Worm (Caenorhabditis elegans) whole organism, L1 larva: ENCODE data around the gene F10E9.12.

Experiments used
- C16A3.4 ChIP-seq: fragments of 150-350 bp; optimal IDR thresholded peaks from 2 replicates; lab custom pipeline; 2014; ENCODE audit warnings: missing biosample characterization, missing genetic modification characterization
- F16B12.6 ChIP-seq: fragments of 150-350 bp; optimal IDR thresholded peaks from 2 replicates; lab custom pipeline; 2014; ENCODE audit warnings: missing biosample characterization, missing genetic modification characterization
- ama-1 ChIP-seq: fragments of 150-350 bp; optimal IDR thresholded peaks from 2 replicates; lab custom pipeline; 2014
- ceh-8 ChIP-seq: fragments of 200-800 bp; sonication (Bioruptor generic); optimal IDR thresholded peaks from 2 replicates; lab custom pipeline; 2018; ENCODE audit warnings: mild to moderate bottlenecking, missing genetic modification characterization, moderate library complexity, missing compliant biosample characterization
- ceh-82 ChIP-seq, 3 experiments: fragments of 150-350 bp in 1 of 3; sonication (generic microtip) in 2 of 3; optimal IDR thresholded peaks; 2 replicates each; lab custom pipeline; 2014 to 2017; ENCODE audit warnings: missing biosample characterization in 3 of 3, missing genetic modification characterization in 3 of 3
- ceh-88 ChIP-seq: fragments of 200-800 bp; sonication (Bioruptor generic); IDR thresholded peaks from 2 replicates; pipeline ENCODE4 v1.3.6; 2022; ENCODE audit warnings: missing genetic modification characterization, missing compliant biosample characterization
- ces-1 ChIP-seq: fragments of 150-350 bp; optimal IDR thresholded peaks from 2 replicates; lab custom pipeline; 2014; ENCODE audit warnings: missing biosample characterization, missing genetic modification reagents, missing genetic modification characterization
- dpl-1 ChIP-seq, 3 experiments: fragments of 150-350 bp in 2 of 3; sonication (generic microtip) in 1 of 3; optimal IDR thresholded peaks; 2 replicates each; lab custom pipeline; 2014 to 2017; ENCODE audit warnings: missing biosample characterization in 3 of 3, missing genetic modification characterization in 3 of 3, missing genetic modification reagents in 3 of 3
- dsc-1 ChIP-seq: sonication (generic microtip); optimal IDR thresholded peaks from 2 replicates; lab custom pipeline; 2016; ENCODE audit warnings: mild to moderate bottlenecking, missing genetic modification characterization, missing compliant biosample characterization
- efl-1 ChIP-seq, 4 experiments: fragments of 150-350 bp; optimal IDR thresholded peaks in 3 of 4; peaks in 1 of 4; 1 replicate in 1 of 4; 2 replicates in 3 of 4; lab custom pipeline; 2014; ENCODE audit warnings: missing biosample characterization in 2 of 4, missing genetic modification characterization in 2 of 4, missing genetic modification reagents in 2 of 4
- egl-13 ChIP-seq: sonication (generic microtip); optimal IDR thresholded peaks from 2 replicates; lab custom pipeline; 2016; ENCODE audit warnings: missing genotype, missing genetic modification reagents, missing genetic modification characterization, missing compliant biosample characterization
- elt-2 ChIP-seq: sonication (generic microtip); optimal IDR thresholded peaks from 2 replicates; lab custom pipeline; 2016; ENCODE audit warnings: missing genetic modification characterization, mild to moderate bottlenecking, inconsistent platforms, missing compliant biosample characterization, missing genetic modification reagents
- elt-3 ChIP-seq, 6 experiments: fragments of 150-350 bp in 1 of 6; sonication (generic microtip); optimal IDR thresholded peaks; 2 replicates each; lab custom pipeline; 2017 to 2018; ENCODE audit warnings: missing biosample characterization in 6 of 6, missing genetic modification characterization in 6 of 6, inconsistent platforms in 1 of 6
- fkh-4 ChIP-seq: sonication (generic microtip); optimal IDR thresholded peaks from 2 replicates; lab custom pipeline; 2016; ENCODE audit warnings: missing compliant biosample characterization, missing genetic modification characterization, borderline replicate concordance
- hlh-17 ChIP-seq: fragments of 200-800 bp; sonication (Bioruptor generic); optimal IDR thresholded peaks from 2 replicates; lab custom pipeline; 2018; ENCODE audit warnings: missing genetic modification characterization, mild to moderate bottlenecking, missing compliant biosample characterization, moderate library complexity, borderline replicate concordance
- hlh-4 ChIP-seq: sonication (generic microtip); optimal IDR thresholded peaks from 2 replicates; lab custom pipeline; 2016; ENCODE audit warnings: mild to moderate bottlenecking, missing genetic modification characterization, missing compliant biosample characterization
- hpl-2 ChIP-seq: fragments of 150-350 bp; optimal IDR thresholded peaks from 2 replicates; lab custom pipeline; 2014; ENCODE audit warnings: missing biosample characterization, missing genetic modification reagents, missing genetic modification characterization
- lin-13 ChIP-seq: fragments of 150-350 bp; optimal IDR thresholded peaks from 2 replicates; lab custom pipeline; 2014; ENCODE audit warnings: missing biosample characterization, missing genetic modification reagents, missing genetic modification characterization
- lin-14 ChIP-seq: fragments of 200-800 bp; sonication (Bioruptor generic); optimal IDR thresholded peaks from 2 replicates; lab custom pipeline; 2018; ENCODE audit warnings: mild to moderate bottlenecking, missing genetic modification characterization, moderate library complexity, missing compliant biosample characterization
- lin-15B ChIP-seq: fragments of 150-350 bp; sonication (generic microtip); optimal IDR thresholded peaks from 3 replicates; lab custom pipeline; 2014; ENCODE audit warnings: missing biosample characterization, missing genetic modification characterization
- lin-35 ChIP-seq, 2 experiments: fragments of 150-350 bp; optimal IDR thresholded peaks; 2 replicates each; lab custom pipeline; 2014; ENCODE audit warnings: missing biosample characterization in 2 of 2, missing genetic modification characterization in 2 of 2, missing genetic modification reagents in 2 of 2
- lsy-2 ChIP-seq, 2 experiments: fragments of 150-350 bp; optimal IDR thresholded peaks; 2 replicates each; lab custom pipeline; 2014; ENCODE audit warnings: missing biosample characterization in 2 of 2, missing genetic modification characterization in 2 of 2
- mdl-1 ChIP-seq, 2 experiments: fragments of 150-350 bp; optimal IDR thresholded peaks; 2 replicates each; lab custom pipeline; 2014 to 2017; ENCODE audit warnings: missing biosample characterization in 2 of 2, missing genetic modification characterization in 2 of 2, inconsistent platforms in 1 of 2
- mef-2 ChIP-seq: fragments of 150-350 bp; optimal IDR thresholded peaks from 2 replicates; lab custom pipeline; 2014; ENCODE audit warnings: missing biosample characterization, missing genetic modification characterization
- nhr-20 ChIP-seq: sonication (generic microtip); optimal IDR thresholded peaks from 2 replicates; lab custom pipeline; 2016; ENCODE audit warnings: mild to moderate bottlenecking, missing genetic modification characterization, missing compliant biosample characterization
- nhr-237 ChIP-seq: fragments of 150-350 bp; optimal IDR thresholded peaks from 2 replicates; lab custom pipeline; 2014; ENCODE audit warnings: missing biosample characterization, missing genetic modification characterization
- nhr-71 ChIP-seq: sonication (generic microtip); optimal IDR thresholded peaks from 2 replicates; lab custom pipeline; 2016; ENCODE audit warnings: mild to moderate bottlenecking, missing genetic modification characterization, moderate library complexity, missing compliant biosample characterization
- nhr-77 ChIP-seq: fragments of 150-350 bp; optimal IDR thresholded peaks from 2 replicates; lab custom pipeline; 2014; ENCODE audit warnings: missing biosample characterization, missing genetic modification characterization
- nhr-84 ChIP-seq: sonication (generic microtip); optimal IDR thresholded peaks from 2 replicates; lab custom pipeline; 2017; ENCODE audit warnings: missing biosample characterization, missing genetic modification characterization
- nhr-85 ChIP-seq: sonication (generic microtip); peaks from one replicate; lab custom pipeline; 2016; ENCODE audit warnings: missing genetic modification characterization, inconsistent platforms, missing compliant biosample characterization
- nhr-90 ChIP-seq: sonication (generic microtip); optimal IDR thresholded peaks from 2 replicates; lab custom pipeline; 2016; ENCODE audit warnings: mild to moderate bottlenecking, missing genetic modification characterization, missing compliant biosample characterization; ENCODE audit not compliant: poor library complexity
- pax-3 ChIP-seq: fragments of 200-800 bp; sonication (Bioruptor generic); optimal IDR thresholded peaks from 2 replicates; lab custom pipeline; 2018; ENCODE audit warnings: mild to moderate bottlenecking, missing genetic modification characterization, moderate library complexity, missing compliant biosample characterization
- skn-1 ChIP-seq: fragments of 150-350 bp; optimal IDR thresholded peaks from 2 replicates; lab custom pipeline; 2014; ENCODE audit warnings: missing biosample characterization, missing genetic modification characterization
- snpc-4 ChIP-seq: fragments of 150-350 bp; optimal IDR thresholded peaks from 2 replicates; lab custom pipeline; 2014; ENCODE audit warnings: missing biosample characterization, missing genetic modification characterization
- sptf-1 ChIP-seq: fragments of 150-350 bp; optimal IDR thresholded peaks from 2 replicates; lab custom pipeline; 2014; ENCODE audit warnings: missing biosample characterization, missing genetic modification characterization
- tbx-2 ChIP-seq: sonication (generic microtip); optimal IDR thresholded peaks from 2 replicates; lab custom pipeline; 2016; ENCODE audit warnings: missing genetic modification characterization, missing compliant biosample characterization
- tlp-1 ChIP-seq: fragments of 150-350 bp; optimal IDR thresholded peaks from 2 replicates; lab custom pipeline; 2014; ENCODE audit warnings: missing biosample characterization, missing genetic modification characterization
- unc-130 ChIP-seq: fragments of 150-350 bp; optimal IDR thresholded peaks from 2 replicates; lab custom pipeline; 2017; ENCODE audit warnings: missing biosample characterization, missing genetic modification characterization, inconsistent platforms
- unc-62 ChIP-seq: fragments of 150-350 bp; optimal IDR thresholded peaks from 2 replicates; lab custom pipeline; 2014; ENCODE audit warnings: missing biosample characterization, missing genetic modification reagents, missing genetic modification characterization
- unc-86 ChIP-seq: sonication (generic microtip); optimal IDR thresholded peaks from 2 replicates; lab custom pipeline; 2016; ENCODE audit warnings: missing genetic modification characterization, missing compliant biosample characterization
- unc-98 ChIP-seq: fragments of 200-800 bp; sonication (Bioruptor generic); IDR thresholded peaks from 2 replicates; pipeline ENCODE4 v1.3.6; 2022; ENCODE audit warnings: missing genetic modification characterization, missing compliant biosample characterization
- zip-4 ChIP-seq: fragments of 200-800 bp; sonication (Bioruptor generic); optimal IDR thresholded peaks from 2 replicates; lab custom pipeline; 2018; ENCODE audit warnings: mild to moderate bottlenecking, missing genetic modification characterization, moderate library complexity, missing compliant biosample characterization
- ztf-11 ChIP-seq, 2 experiments: sonication (generic microtip); optimal IDR thresholded peaks; 2 replicates each; lab custom pipeline; 2016 to 2017; ENCODE audit warnings: missing genetic modification characterization in 2 of 2, missing biosample characterization in 1 of 2, missing compliant biosample characterization in 1 of 2
- ztf-4 ChIP-seq: fragments of 150-350 bp; optimal IDR thresholded peaks from 2 replicates; lab custom pipeline; 2014; ENCODE audit warnings: missing biosample characterization, missing genetic modification characterization

The F10E9.12 gene

DNA sequence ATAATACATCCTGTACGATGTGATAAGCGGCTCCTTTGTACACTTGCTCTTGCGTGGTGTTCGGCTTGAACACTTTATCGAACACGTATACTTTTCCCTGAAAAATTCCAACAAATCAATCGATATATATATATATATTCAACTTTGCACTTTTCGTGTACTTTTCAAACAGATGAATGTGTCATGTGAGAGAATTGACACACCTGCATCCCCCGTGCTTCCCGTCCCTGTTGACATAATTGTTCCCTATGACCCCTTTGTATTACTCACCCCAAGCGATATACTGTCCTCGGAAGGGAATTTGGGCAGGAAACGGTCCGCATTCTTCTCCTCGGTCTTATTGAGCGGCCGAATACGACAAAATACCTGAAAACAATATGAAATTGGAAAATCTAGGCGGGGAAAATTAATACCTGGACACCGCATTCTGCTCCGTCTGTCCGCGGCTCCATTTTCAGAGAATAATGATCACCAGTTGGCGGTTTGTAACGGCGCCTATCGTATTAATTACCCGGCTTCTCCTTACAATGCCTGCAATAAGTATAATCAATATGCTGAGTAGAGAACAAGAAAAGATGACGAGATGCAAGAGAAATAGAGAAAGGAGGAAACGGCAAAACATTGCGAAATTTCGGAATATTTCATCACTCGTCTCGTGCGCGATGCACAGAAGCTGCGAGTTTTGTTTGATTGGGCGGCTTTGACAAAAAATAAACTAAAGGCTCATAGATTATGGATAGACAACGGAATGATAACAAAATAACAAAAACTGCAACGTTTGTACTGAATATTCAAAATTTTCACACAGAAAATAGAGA, 30.5 kb downstream of the F10E9.12 start, which contains the start of gene unc-116 (continued):
- TF ChIP-seq hpl-2 (GFP tag; lab: Kevin White, UChicago) (peak; percentile 49), nhr-77 (no peak), ceh-82 (tag; optimal IDR thresholded peaks at IDR 0.05; lab: Kevin White, UChicago) (peak; percentile 50 to 72 (median 58)), nhr-85 (tag; lab: Kevin White, UChicago) (peak; percentile 74), nhr-237 (tag; lab: Kevin White, UChicago) (peak; percentile 11), skn-1 (tag; lab: Kevin White, UChicago) (peak; percentile 94), lsy-2 (tag; optimal IDR thresholded peaks at IDR 0.05; lab: Kevin White, UChicago) (peak; percentile 60 to 70), tbx-2 (tag; lab: Kevin White, UChicago) (no peak), snpc-4 (tag; lab: Kevin White, UChicago) (peak; percentile 9), mdl-1 (tag; optimal IDR thresholded peaks at IDR 0.05; lab: Kevin White, UChicago) (peak in 1 of 2 experiments; percentile 74)
- TF ChIP-seq, all 84 proteins: peak for 33

DNA sequence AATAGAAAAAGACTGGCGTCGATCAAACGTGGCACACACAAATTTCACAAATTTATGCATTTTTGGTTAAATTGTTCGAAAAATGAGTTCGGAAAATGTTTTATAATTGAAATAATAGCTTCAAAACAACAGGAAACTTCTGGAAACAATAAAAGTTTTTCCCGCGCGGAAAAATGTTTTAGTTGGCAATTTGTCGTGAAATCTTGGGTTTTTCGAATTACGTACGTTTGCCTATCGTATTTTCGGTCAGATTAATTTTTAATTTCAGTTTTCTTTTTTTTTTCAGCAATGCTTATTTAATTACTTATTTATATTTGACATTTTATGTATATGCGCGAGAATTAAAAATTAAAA, 31.1 kb downstream of the F10E9.12 start:
- TF ChIP-seq sptf-1 (no peak), nhr-90 (tag; lab: Kevin White, UChicago) (no peak), lin-14 (GFP tag; lab: Kevin White, UChicago) (no peak), ceh-88 (no peak), hpl-2 (GFP tag; lab: Kevin White, UChicago) (no peak), ztf-11 (tag; optimal IDR thresholded peaks at IDR 0.05; lab: Kevin White, UChicago) (no peak), elt-2 (no peak), zip-4 (GFP tag; lab: Kevin White, UChicago) (no peak), fkh-4 (tag; lab: Kevin White, UChicago) (no peak), lin-13 (no peak)

DNA sequence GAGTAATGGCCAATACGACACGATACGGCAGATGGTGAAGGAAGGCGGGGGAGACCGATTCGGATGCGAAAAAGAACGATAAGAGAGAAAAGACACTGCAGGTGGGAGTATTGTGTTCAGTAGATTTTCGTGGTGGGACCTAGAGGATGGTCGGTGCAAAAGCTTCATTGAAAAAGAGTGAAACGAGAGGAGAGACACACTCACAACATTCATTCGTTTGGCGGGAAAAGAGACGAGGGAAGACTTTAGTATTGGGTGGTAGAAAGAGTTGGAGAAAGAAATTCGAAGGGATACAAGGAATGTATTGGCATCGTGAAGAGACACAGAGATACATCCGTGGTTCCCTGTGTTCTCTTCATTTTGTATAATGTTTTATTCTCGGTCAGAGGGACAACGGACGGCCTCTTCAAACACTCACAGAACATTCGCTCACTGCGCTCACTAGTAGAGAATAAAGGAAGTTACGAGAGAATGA, 32.1 kb downstream of the F10E9.12 start:
- TF ChIP-seq zip-4 (GFP tag; lab: Kevin White, UChicago) (peak; percentile 10), nhr-77 (peak; percentile 75), hpl-2 (GFP tag; lab: Kevin White, UChicago) (no peak), hlh-17 (GFP tag; lab: Kevin White, UChicago) (no peak), lin-35 (GFP tag; optimal IDR thresholded peaks at IDR 0.05; lab: Kevin White, UChicago) (peak; percentile 61 to 80), ces-1 (GFP tag; lab: Kevin White, UChicago) (no peak), lsy-2 (tag; optimal IDR thresholded peaks at IDR 0.05; lab: Kevin White, UChicago) (peak; percentile 74 to 93), nhr-85 (tag; lab: Kevin White, UChicago) (peak; percentile 84), ceh-8 (GFP tag; lab: Kevin White, UChicago) (peak; percentile 10), pax-3 (tag; lab: Kevin White, UChicago) (no peak), lin-15B (peak; percentile 46), tlp-1 (tag; lab: Kevin White, UChicago) (no peak), egl-13 (no peak), mdl-1 (tag; optimal IDR thresholded peaks at IDR 0.05; lab: Kevin White, UChicago) (peak in 1 of 2 experiments; percentile 51), unc-86 (peak; percentile 69), elt-3 (tag; optimal IDR thresholded peaks at IDR 0.05; lab: Kevin White, UChicago) (peak in 2 of 6 experiments; percentile 5 to 24), nhr-84 (tag; lab: Kevin White, UChicago) (no peak), nhr-71 (tag; lab: Kevin White, UChicago) (peak; percentile 87), nhr-237 (tag; lab: Kevin White, UChicago) (no peak), mef-2 (tag; lab: Kevin White, UChicago) (peak; percentile 29), unc-62 (GFP tag; lab: Kevin White, UChicago) (no peak), C16A3.4 (peak; percentile 69), nhr-20 (tag; lab: Kevin White, UChicago) (peak; percentile 88), lin-13 (peak; percentile 56), efl-1 (optimal IDR thresholded peaks at IDR 0.05; lab: Kevin White, UChicago) (peak; percentile 72 to 85), efl-1 (GFP tag; optimal IDR thresholded peaks at IDR 0.05 in 1 of 2; lab: Kevin White, UChicago) (peak; percentile 53 to 54), dsc-1 (peak; percentile 58), unc-130 (tag; lab: Kevin White, UChicago) (peak; percentile 42), hlh-4 (tag; lab: Kevin White, UChicago) (no peak), nhr-90 (tag; lab: Kevin White, UChicago) (peak; percentile 63), ceh-88 (no peak), ztf-4 (tag; lab: Kevin White, UChicago) (peak; percentile 69), ztf-11 (tag; optimal IDR thresholded peaks at IDR 0.05; lab: Kevin White, UChicago) (peak in 1 of 2 experiments; percentile 56), unc-98 (no peak), F16B12.6 (peak; percentile 16), ama-1 (lab: Kevin White, UChicago) (no peak), dpl-1 (GFP tag; optimal IDR thresholded peaks at IDR 0.05; lab: Kevin White, UChicago) (peak; percentile 47 to 68 (median 55))
